Worm (Caenorhabditis elegans) whole organism, L1 larva: ENCODE measurements around the gene Y54G2A.28.

Source experiments
- C04F5.9 ChIP-seq: sonication (generic microtip); optimal IDR thresholded peaks from 2 replicates; lab custom pipeline; 2016; ENCODE audit warnings: missing genetic modification characterization, missing compliant biosample characterization
- C16A3.4 ChIP-seq: fragments of 150-350 bp; optimal IDR thresholded peaks from 2 replicates; lab custom pipeline; 2014; ENCODE audit warnings: missing biosample characterization, missing genetic modification characterization
- F16B12.6 ChIP-seq: fragments of 150-350 bp; optimal IDR thresholded peaks from 2 replicates; lab custom pipeline; 2014; ENCODE audit warnings: missing biosample characterization, missing genetic modification characterization
- ama-1 ChIP-seq: fragments of 150-350 bp; optimal IDR thresholded peaks from 2 replicates; lab custom pipeline; 2014
- blmp-1 ChIP-seq: fragments of 150-350 bp; optimal IDR thresholded peaks from 2 replicates; lab custom pipeline; 2014; ENCODE audit warnings: missing biosample characterization, missing genetic modification characterization
- ceh-63 ChIP-seq: fragments of 200-800 bp; sonication (Bioruptor generic); optimal IDR thresholded peaks from 2 replicates; lab custom pipeline; 2018; ENCODE audit warnings: mild to moderate bottlenecking, missing genetic modification characterization, missing compliant biosample characterization
- ceh-82 ChIP-seq, 3 experiments: fragments of 150-350 bp in 1 of 3; sonication (generic microtip) in 2 of 3; optimal IDR thresholded peaks; 2 replicates each; lab custom pipeline; 2014 to 2017; ENCODE audit warnings: missing biosample characterization in 3 of 3, missing genetic modification characterization in 3 of 3
- ceh-88 ChIP-seq: fragments of 200-800 bp; sonication (Bioruptor generic); IDR thresholded peaks from 2 replicates; pipeline ENCODE4 v1.3.6; 2022; ENCODE audit warnings: missing genetic modification characterization, missing compliant biosample characterization
- ces-1 ChIP-seq: fragments of 150-350 bp; optimal IDR thresholded peaks from 2 replicates; lab custom pipeline; 2014; ENCODE audit warnings: missing biosample characterization, missing genetic modification reagents, missing genetic modification characterization
- dpl-1 ChIP-seq, 3 experiments: fragments of 150-350 bp in 2 of 3; sonication (generic microtip) in 1 of 3; optimal IDR thresholded peaks; 2 replicates each; lab custom pipeline; 2014 to 2017; ENCODE audit warnings: missing biosample characterization in 3 of 3, missing genetic modification characterization in 3 of 3, missing genetic modification reagents in 3 of 3
- efl-3 ChIP-seq: fragments of 200-800 bp; sonication (Bioruptor generic); optimal IDR thresholded peaks from 2 replicates; lab custom pipeline; 2018; ENCODE audit warnings: mild to moderate bottlenecking, missing genetic modification characterization, missing compliant biosample characterization
- egl-27 ChIP-seq, 2 experiments: fragments of 150-350 bp in 1 of 2; sonication (generic microtip); optimal IDR thresholded peaks; 3 replicates each; lab custom pipeline; 2017 to 2018; ENCODE audit warnings: missing biosample characterization in 2 of 2, missing genetic modification characterization in 2 of 2, missing genetic modification reagents in 2 of 2
- ets-5 ChIP-seq: fragments of 200-800 bp; sonication (Bioruptor generic); IDR thresholded peaks from 2 replicates; pipeline ENCODE4 v1.3.6; 2022; ENCODE audit warnings: missing genetic modification characterization, missing compliant biosample characterization
- fkh-10 ChIP-seq: sonication (generic microtip); optimal IDR thresholded peaks from 2 replicates; lab custom pipeline; 2017; ENCODE audit warnings: missing biosample characterization, missing genetic modification reagents, missing genetic modification characterization
- fkh-4 ChIP-seq: sonication (generic microtip); optimal IDR thresholded peaks from 2 replicates; lab custom pipeline; 2016; ENCODE audit warnings: missing compliant biosample characterization, missing genetic modification characterization, borderline replicate concordance
- fkh-8 ChIP-seq: sonication (generic microtip); optimal IDR thresholded peaks from 2 replicates; lab custom pipeline; 2016; ENCODE audit warnings: mild to moderate bottlenecking, missing genetic modification characterization, missing compliant biosample characterization
- grh-1 ChIP-seq: fragments of 200-800 bp; sonication (Bioruptor generic); IDR thresholded peaks from 2 replicates; pipeline ENCODE4 v1.3.6; 2022; ENCODE audit warnings: missing genetic modification reagents, missing genetic modification characterization, missing compliant biosample characterization
- hlh-17 ChIP-seq: fragments of 200-800 bp; sonication (Bioruptor generic); optimal IDR thresholded peaks from 2 replicates; lab custom pipeline; 2018; ENCODE audit warnings: missing genetic modification characterization, mild to moderate bottlenecking, missing compliant biosample characterization, moderate library complexity, borderline replicate concordance
- jun-1 ChIP-seq: fragments of 150-350 bp; optimal IDR thresholded peaks from 2 replicates; lab custom pipeline; 2014; ENCODE audit warnings: missing biosample characterization, missing genetic modification reagents, missing genetic modification characterization
- lin-39 ChIP-seq: fragments of 150-350 bp; optimal IDR thresholded peaks from 2 replicates; lab custom pipeline; 2014; ENCODE audit warnings: missing biosample characterization, missing genetic modification reagents, missing genetic modification characterization
- mab-9 ChIP-seq: fragments of 200-800 bp; sonication (Bioruptor generic); IDR thresholded peaks from 2 replicates; pipeline ENCODE4 v1.3.6; 2022; ENCODE audit warnings: missing genetic modification reagents, missing genetic modification characterization, missing compliant biosample characterization
- mdl-1 ChIP-seq, 2 experiments: fragments of 150-350 bp; optimal IDR thresholded peaks; 2 replicates each; lab custom pipeline; 2014 to 2017; ENCODE audit warnings: missing biosample characterization in 2 of 2, missing genetic modification characterization in 2 of 2, inconsistent platforms in 1 of 2
- nhr-12 ChIP-seq: sonication (generic microtip); optimal IDR thresholded peaks from 2 replicates; lab custom pipeline; 2017; ENCODE audit warnings: missing biosample characterization, missing genetic modification characterization
- nhr-20 ChIP-seq: sonication (generic microtip); optimal IDR thresholded peaks from 2 replicates; lab custom pipeline; 2016; ENCODE audit warnings: mild to moderate bottlenecking, missing genetic modification characterization, missing compliant biosample characterization
- nhr-28 ChIP-seq: fragments of 150-350 bp; optimal IDR thresholded peaks from 2 replicates; lab custom pipeline; 2014; ENCODE audit warnings: missing biosample characterization, missing genetic modification characterization
- nhr-76 ChIP-seq: sonication (generic microtip); optimal IDR thresholded peaks from 2 replicates; lab custom pipeline; 2017; ENCODE audit warnings: missing biosample characterization, missing genetic modification characterization
- pag-3 ChIP-seq: sonication (generic microtip); optimal IDR thresholded peaks from 2 replicates; lab custom pipeline; 2017; ENCODE audit warnings: missing genetic modification characterization, mild to moderate bottlenecking, missing compliant biosample characterization, antibody characterized with exemption, borderline replicate concordance; ENCODE audit not compliant: insufficient read depth
- pax-3 ChIP-seq: fragments of 200-800 bp; sonication (Bioruptor generic); optimal IDR thresholded peaks from 2 replicates; lab custom pipeline; 2018; ENCODE audit warnings: mild to moderate bottlenecking, missing genetic modification characterization, moderate library complexity, missing compliant biosample characterization
- skn-1 ChIP-seq: fragments of 150-350 bp; optimal IDR thresholded peaks from 2 replicates; lab custom pipeline; 2014; ENCODE audit warnings: missing biosample characterization, missing genetic modification characterization
- snu-23 ChIP-seq: sonication (generic microtip); optimal IDR thresholded peaks from 2 replicates; lab custom pipeline; 2016; ENCODE audit warnings: missing genetic modification characterization, missing compliant biosample characterization
- sox-4 ChIP-seq: sonication (generic microtip); optimal IDR thresholded peaks from 2 replicates; lab custom pipeline; 2016; ENCODE audit warnings: missing genetic modification characterization, missing compliant biosample characterization
- swsn-7 ChIP-seq: sonication (generic microtip); optimal IDR thresholded peaks from 2 replicates; lab custom pipeline; 2016; ENCODE audit warnings: missing genetic modification characterization, missing compliant biosample characterization
- unc-30 ChIP-seq: sonication (generic microtip); optimal IDR thresholded peaks from 2 replicates; lab custom pipeline; 2017; ENCODE audit warnings: missing biosample characterization, missing genetic modification characterization
- unc-86 ChIP-seq: sonication (generic microtip); optimal IDR thresholded peaks from 2 replicates; lab custom pipeline; 2016; ENCODE audit warnings: missing genetic modification characterization, missing compliant biosample characterization
- unc-98 ChIP-seq: fragments of 200-800 bp; sonication (Bioruptor generic); IDR thresholded peaks from 2 replicates; pipeline ENCODE4 v1.3.6; 2022; ENCODE audit warnings: missing genetic modification characterization, missing compliant biosample characterization
- vab-15 ChIP-seq: sonication (generic microtip); optimal IDR thresholded peaks from 2 replicates; lab custom pipeline; 2017; ENCODE audit warnings: missing genotype, mild to moderate bottlenecking, missing genetic modification characterization, missing compliant biosample characterization
- xbp-1 ChIP-seq: sonication (generic microtip); optimal IDR thresholded peaks from 2 replicates; lab custom pipeline; 2016; ENCODE audit warnings: missing genetic modification characterization, missing compliant biosample characterization
- zag-1 ChIP-seq: fragments of 150-350 bp; optimal IDR thresholded peaks from 2 replicates; lab custom pipeline; 2014; ENCODE audit warnings: missing biosample characterization, missing genetic modification characterization
- ztf-4 ChIP-seq: fragments of 150-350 bp; optimal IDR thresholded peaks from 2 replicates; lab custom pipeline; 2014; ENCODE audit warnings: missing biosample characterization, missing genetic modification characterization

Y54G2A.28 gene

DNA sequence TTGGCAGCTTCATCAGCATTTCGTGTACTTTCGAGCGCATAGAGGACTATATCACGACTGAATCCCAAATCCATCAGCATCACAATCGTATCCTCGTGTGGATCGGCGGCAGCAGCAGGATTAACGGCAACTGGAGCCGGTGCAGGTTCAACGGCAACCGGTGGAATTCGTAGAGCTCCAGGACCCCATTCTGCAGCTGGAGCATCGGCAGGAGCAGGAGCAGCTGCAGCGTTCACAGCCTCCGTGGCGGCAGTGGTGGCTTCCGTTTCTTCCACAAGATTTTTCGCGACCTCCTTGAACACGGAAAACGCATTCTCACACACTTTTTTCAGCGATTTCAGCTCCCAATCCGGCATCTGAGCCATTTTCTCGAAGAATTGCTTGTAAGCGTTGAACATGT lies 31.9 kb upstream of the Y54G2A.28 start:
- no peak for TF ChIP-seq ces-1 (GFP tag; lab: Kevin White, UChicago)
- no peak for TF ChIP-seq egl-27 (tag; optimal IDR thresholded peaks at IDR 0.05; lab: Kevin White, UChicago)

DNA sequence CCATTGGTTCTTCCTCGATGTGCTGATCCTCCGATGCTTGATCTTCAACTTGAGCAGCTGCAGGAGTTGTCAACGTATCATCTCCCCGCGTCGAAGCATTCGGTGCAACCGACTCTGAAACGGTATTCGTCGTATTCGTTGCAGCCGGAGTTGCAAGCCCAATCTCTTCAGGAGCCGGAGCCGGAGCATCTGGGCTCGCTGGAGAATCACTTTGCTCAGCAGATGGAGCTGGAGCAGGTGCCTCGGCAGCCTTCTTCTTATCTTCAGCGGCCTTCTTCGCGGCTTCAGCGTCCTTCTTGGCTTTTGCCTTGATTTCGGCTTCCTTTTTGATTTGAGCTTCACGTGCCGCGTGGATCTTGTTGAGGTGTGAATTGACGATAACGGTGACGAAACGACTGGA lies 26.5 kb upstream of the Y54G2A.28 start:
- TF ChIP-seq lin-39 (tag; lab: Kevin White, UChicago) (no peak), ets-5 (GFP tag; lab: Robert Waterston, UW) (no peak), F16B12.6 (tag; lab: Kevin White, UChicago) (no peak), fkh-8 (tag; lab: Kevin White, UChicago) (no peak), mab-9 (GFP tag; lab: Robert Waterston, UW) (no peak), hlh-17 (GFP tag; lab: Kevin White, UChicago) (no peak), unc-86 (tag; lab: Kevin White, UChicago) (no peak)

DNA sequence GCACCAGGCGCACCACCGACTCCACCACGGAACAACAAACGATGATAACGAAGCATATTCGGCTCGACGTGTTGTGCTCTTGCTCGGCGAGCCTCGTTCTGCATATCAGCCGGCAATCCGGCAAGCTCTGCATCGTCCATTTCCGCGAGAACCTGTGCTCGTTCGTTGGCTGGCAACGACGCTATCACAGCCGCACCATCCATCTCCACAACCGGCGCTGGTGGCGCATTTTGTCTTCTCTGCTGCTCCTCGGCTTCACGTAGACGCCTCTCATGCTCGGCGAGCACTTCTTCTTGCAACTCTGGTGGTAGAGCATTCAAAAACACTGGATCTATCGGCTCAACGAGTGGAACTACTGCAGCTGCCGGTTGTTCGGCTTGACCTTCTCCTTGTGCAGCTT lies 25.7 kb upstream of the Y54G2A.28 start:
- TF ChIP-seq ceh-82 (tag; optimal IDR thresholded peaks at IDR 0.05; lab: Kevin White, UChicago) (no peak), fkh-4 (tag; lab: Kevin White, UChicago) (no peak), snu-23 (GFP tag; lab: Kevin White, UChicago) (no peak), ceh-63 (GFP tag; lab: Kevin White, UChicago) (no peak), mdl-1 (tag; optimal IDR thresholded peaks at IDR 0.05; lab: Kevin White, UChicago) (no peak), blmp-1 (tag; lab: Kevin White, UChicago) (no peak), nhr-12 (tag; lab: Kevin White, UChicago) (no peak), xbp-1 (tag; lab: Kevin White, UChicago) (no peak), C16A3.4 (tag; lab: Kevin White, UChicago) (no peak), skn-1 (tag; lab: Kevin White, UChicago) (no peak), unc-30 (tag; lab: Kevin White, UChicago) (no peak), dpl-1 (GFP tag; optimal IDR thresholded peaks at IDR 0.05; lab: Kevin White, UChicago) (no peak), sox-4 (no peak), ceh-88 (GFP tag; lab: Robert Waterston, UW) (no peak), nhr-76 (tag; lab: Kevin White, UChicago) (no peak), ztf-4 (tag; lab: Kevin White, UChicago) (no peak), pax-3 (tag; lab: Kevin White, UChicago) (no peak), C04F5.9 (no peak), pag-3 (tag; lab: Kevin White, UChicago) (no peak)

DNA sequence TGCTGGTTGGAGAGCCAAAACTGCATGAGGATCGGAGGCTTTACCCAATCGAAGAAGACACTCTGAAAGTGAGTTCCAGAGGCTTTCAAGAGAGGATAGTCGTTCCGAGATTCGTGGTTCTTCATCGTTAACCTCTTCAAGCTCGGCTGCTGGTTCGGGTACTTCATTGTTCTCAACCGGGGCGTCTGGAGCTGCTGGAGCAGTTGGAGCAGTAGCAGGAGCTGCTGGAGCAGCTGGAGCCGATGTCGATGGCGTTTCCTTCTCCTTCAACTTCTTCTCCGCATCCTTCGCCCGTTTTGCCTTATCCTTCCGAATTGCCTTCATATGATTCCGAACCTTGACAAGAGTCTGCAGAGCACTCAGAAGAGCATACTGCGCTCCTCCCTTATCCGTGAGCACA lies 23.2 kb upstream of the Y54G2A.28 start:
- no peak for TF ChIP-seq fkh-10 (GFP tag; lab: Kevin White, UChicago)
- TF ChIP-seq jun-1 (tag; lab: Kevin White, UChicago), result no peak
- TF ChIP-seq swsn-7 (tag; lab: Kevin White, UChicago), result no peak
- TF ChIP-seq ama-1 (lab: Kevin White, UChicago), result no peak
- TF ChIP-seq ceh-63 (GFP tag; lab: Kevin White, UChicago), result no peak
- TF ChIP-seq nhr-20 (tag; lab: Kevin White, UChicago), result no peak
- TF ChIP-seq ztf-4 (tag; lab: Kevin White, UChicago), result no peak
- no peak for TF ChIP-seq grh-1
- no peak for TF ChIP-seq efl-3
- TF ChIP-seq nhr-28, result no peak
- no peak for TF ChIP-seq C04F5.9
- no peak for TF ChIP-seq zag-1 (tag; lab: Kevin White, UChicago)
- TF ChIP-seq mab-9 (GFP tag; lab: Robert Waterston, UW), result no peak
- no peak for TF ChIP-seq fkh-4 (tag; lab: Kevin White, UChicago)
- no peak for TF ChIP-seq pag-3 (tag; lab: Kevin White, UChicago)
- no peak for TF ChIP-seq vab-15 (tag; lab: Kevin White, UChicago)
- TF ChIP-seq ceh-88 (GFP tag; lab: Robert Waterston, UW), result no peak
- no peak for TF ChIP-seq unc-98 (GFP tag; lab: Robert Waterston, UW)
